Worm (Caenorhabditis elegans) whole organism, young adult: ENCODE measurements around the gene F14H3.6.
A peak's percentile ranks its signal among the peaks of the same experiment; 100 is the strongest.

Experiments used
- F49E8.2 ChIP-seq: sonication (generic microtip); optimal IDR thresholded peaks from 3 replicates; lab custom pipeline; 2017; ENCODE audit warnings: missing genetic modification characterization, mild to moderate bottlenecking, missing compliant biosample characterization, antibody characterized with exemption, moderate library complexity; ENCODE audit not compliant: insufficient read depth
- F52B5.7 ChIP-seq: sonication (generic microtip); optimal IDR thresholded peaks from 2 replicates; lab custom pipeline; 2016; ENCODE audit warnings: mild to moderate bottlenecking, missing genetic modification characterization, missing compliant biosample characterization
- F57A8.1 ChIP-seq: fragments of 200-800 bp; sonication (Bioruptor generic); optimal IDR thresholded peaks from 2 replicates; lab custom pipeline; 2018; ENCODE audit warnings: mild to moderate bottlenecking, missing genetic modification characterization, moderate library complexity, missing compliant biosample characterization
- Y53F4B.3 ChIP-seq: fragments of 200-800 bp; sonication (Bioruptor generic); IDR thresholded peaks from 2 replicates; pipeline ENCODE4 v1.3.6; 2022; ENCODE audit warnings: missing genetic modification reagents, missing genetic modification characterization, missing compliant biosample characterization
- Y56A3A.18 ChIP-seq: fragments of 200-800 bp; sonication (Bioruptor generic); IDR thresholded peaks from 2 replicates; pipeline ENCODE4 v1.3.6; 2022; ENCODE audit warnings: missing genetic modification reagents, missing genetic modification characterization, missing compliant biosample characterization
- bed-2 ChIP-seq: fragments of 200-800 bp; sonication (Bioruptor generic); IDR thresholded peaks from 2 replicates; pipeline ENCODE4 v1.3.6; 2022; ENCODE audit warnings: missing genetic modification reagents, missing genetic modification characterization, missing compliant biosample characterization
- ceh-40 ChIP-seq: fragments of 200-800 bp; sonication (Bioruptor generic); IDR thresholded peaks from 2 replicates; pipeline ENCODE4 v1.3.6; 2022; ENCODE audit warnings: missing genetic modification characterization, missing compliant biosample characterization
- let-607 ChIP-seq, 2 experiments: fragments of 200-800 bp in 1 of 2; sonication (Bioruptor generic) in 1 of 2; sonication (generic microtip) in 1 of 2; optimal IDR thresholded peaks; 2 replicates each; lab custom pipeline; 2016 to 2018; ENCODE audit warnings: mild to moderate bottlenecking in 2 of 2, missing compliant biosample characterization in 2 of 2, missing genetic modification characterization in 2 of 2, moderate library complexity in 2 of 2, missing genotype in 1 of 2
- lin-26 ChIP-seq: fragments of 200-800 bp; sonication (Bioruptor generic); IDR thresholded peaks from 2 replicates; pipeline ENCODE4 v1.3.6; 2022; ENCODE audit warnings: missing genetic modification reagents, missing genetic modification characterization, missing compliant biosample characterization
- mel-28 ChIP-seq: sonication (generic microtip); optimal IDR thresholded peaks from 2 replicates; lab custom pipeline; 2016; ENCODE audit warnings: borderline replicate concordance, mild to moderate bottlenecking, missing genetic modification characterization, missing compliant biosample characterization
- unc-62 ChIP-seq: fragments of 150-350 bp; optimal IDR thresholded peaks from 2 replicates; lab custom pipeline; 2014; ENCODE audit warnings: missing biosample characterization, missing genetic modification reagents, missing genetic modification characterization

- TF ChIP-seq let-607 (tag; optimal IDR thresholded peaks at IDR 0.05; lab: Kevin White, UChicago) (peak in 1 of 2 experiments; percentile 38), Y53F4B.3 (GFP tag; lab: Robert Waterston, UW) (no peak), ceh-40 (GFP tag; lab: Robert Waterston, UW) (no peak), F57A8.1 (GFP tag; lab: Kevin White, UChicago) (no peak), Y56A3A.18 (no peak), F49E8.2 (no peak), bed-2 (GFP tag; lab: Robert Waterston, UW) (no peak), unc-62 (GFP tag; lab: Kevin White, UChicago) (no peak), lin-26 (GFP tag; lab: Robert Waterston, UW) (no peak), F52B5.7 (tag; lab: Kevin White, UChicago) (no peak), mel-28 (tag; lab: Kevin White, UChicago) (no peak)
Observed at ce11 chrV:16045837-16046236, 12.9 kb downstream of the F14H3.6 start, which contains the start of gene T10C6.15.
